Fruit fly (Drosophila melanogaster) whole organism, prepupa: ENCODE results near the gene CG31872.
A peak's percentile ranks its signal among the peaks of the same experiment; 100 is the strongest.

Experiments used
- CG10631 ChIP-seq: fragments of 200-800 bp; sonication (Bioruptor generic); optimal IDR thresholded peaks from 2 replicates; lab custom pipeline; 2016; ENCODE audit warnings: missing biosample characterization, missing genetic modification characterization
- CG11294 ChIP-seq: fragments of 200-800 bp; sonication (Bioruptor generic); IDR thresholded peaks from 2 replicates; pipeline ENCODE4 v1.3.6; 2022; ENCODE audit warnings: missing biosample characterization, missing genetic modification characterization
- CG15336 ChIP-seq: fragments of 200-800 bp; sonication (Bioruptor generic); IDR thresholded peaks from 2 replicates; pipeline ENCODE4 v1.3.6; 2022; ENCODE audit warnings: missing biosample characterization, missing genetic modification characterization
- CG1621 ChIP-seq: fragments of 200-800 bp; sonication (Bioruptor generic); optimal IDR thresholded peaks from 3 replicates; lab custom pipeline; 2018; ENCODE audit warnings: missing biosample characterization, mild to moderate bottlenecking, missing genetic modification characterization
- CG16779 ChIP-seq: fragments of 200-800 bp; sonication (Bioruptor generic); optimal IDR thresholded peaks from 3 replicates; lab custom pipeline; 2017; ENCODE audit warnings: missing biosample characterization, mild to moderate bottlenecking, missing genetic modification characterization
- CG3032 ChIP-seq: fragments of 200-800 bp; optimal IDR thresholded peaks from 2 replicates; lab custom pipeline; 2019; ENCODE audit warnings: missing biosample characterization, mild to moderate bottlenecking, missing genetic modification characterization, moderate library complexity
- CG31627 ChIP-seq: fragments of 200-800 bp; sonication (Bioruptor generic); optimal IDR thresholded peaks from 3 replicates; lab custom pipeline; 2016; ENCODE audit warnings: missing biosample characterization, missing genetic modification characterization
- CG32006 ChIP-seq: fragments of 200-800 bp; sonication (Bioruptor generic); optimal IDR thresholded peaks from 3 replicates; lab custom pipeline; 2017; ENCODE audit warnings: missing biosample characterization, mild to moderate bottlenecking, missing genetic modification characterization
- CG34406 ChIP-seq: fragments of 200-800 bp; sonication (Bioruptor generic); optimal IDR thresholded peaks from 3 replicates; lab custom pipeline; 2016; ENCODE audit warnings: missing biosample characterization, missing genetic modification characterization
- CG3919 ChIP-seq: fragments of 200-800 bp; sonication (Bioruptor generic); optimal IDR thresholded peaks from 3 replicates; lab custom pipeline; 2016; ENCODE audit warnings: missing biosample characterization, missing genetic modification characterization
- CG4318 ChIP-seq: fragments of 200-800 bp; sonication (Bioruptor generic); optimal IDR thresholded peaks from 3 replicates; lab custom pipeline; 2017; ENCODE audit warnings: missing biosample characterization, mild to moderate bottlenecking, missing genetic modification characterization
- CG6276 ChIP-seq: fragments of 200-800 bp; sonication (Bioruptor generic); optimal IDR thresholded peaks from 2 replicates; lab custom pipeline; 2017; ENCODE audit warnings: missing biosample characterization, mild to moderate bottlenecking, missing genetic modification characterization
- CG6854 ChIP-seq: fragments of 200-800 bp; sonication (Bioruptor generic); optimal IDR thresholded peaks from 2 replicates; lab custom pipeline; 2017; ENCODE audit warnings: missing biosample characterization, mild to moderate bottlenecking, missing genetic modification characterization
- CG7368 ChIP-seq: fragments of 200-800 bp; sonication (Bioruptor generic); optimal IDR thresholded peaks from 3 replicates; lab custom pipeline; 2016; ENCODE audit warnings: missing biosample characterization, missing genetic modification characterization
- CG8119 ChIP-seq: fragments of 200-800 bp; sonication (Bioruptor generic); IDR thresholded peaks from 3 replicates; pipeline ENCODE4 v1.3.6; 2022; ENCODE audit warnings: missing biosample characterization, missing genetic modification characterization
- CG8632 ChIP-seq: fragments of 200-800 bp; sonication (Bioruptor generic); optimal IDR thresholded peaks from 3 replicates; lab custom pipeline; 2016; ENCODE audit warnings: missing biosample characterization, missing genetic modification characterization
- CG9139 ChIP-seq: fragments of 200-800 bp; sonication (Bioruptor generic); optimal IDR thresholded peaks from 3 replicates; lab custom pipeline; 2017; ENCODE audit warnings: missing biosample characterization, mild to moderate bottlenecking, missing genetic modification characterization
- Eip78C ChIP-seq: fragments of 200-800 bp; sonication (Bioruptor generic); peaks from one replicate; lab custom pipeline; 2016; ENCODE audit warnings: missing biosample characterization, missing genetic modification characterization
- Eip93F ChIP-seq: fragments of 200-800 bp; sonication (Bioruptor generic); optimal IDR thresholded peaks from 2 replicates; lab custom pipeline; 2016; ENCODE audit warnings: missing biosample characterization, mild to moderate bottlenecking, missing genetic modification characterization
- Ets21C ChIP-seq: fragments of 200-800 bp; sonication (Bioruptor generic); optimal IDR thresholded peaks from 3 replicates; lab custom pipeline; 2016; ENCODE audit warnings: missing biosample characterization, missing genetic modification characterization
- Ets96B ChIP-seq: fragments of 200-800 bp; optimal IDR thresholded peaks from 2 replicates; lab custom pipeline; 2019; ENCODE audit warnings: missing biosample characterization, mild to moderate bottlenecking, missing genetic modification characterization, moderate library complexity
- Hr39 ChIP-seq: fragments of 200-800 bp; sonication (Bioruptor generic); optimal IDR thresholded peaks from 2 replicates; lab custom pipeline; 2016; ENCODE audit warnings: missing biosample characterization, missing genetic modification characterization
- Hr4 ChIP-seq: fragments of 200-800 bp; sonication (Bioruptor generic); optimal IDR thresholded peaks from 3 replicates; lab custom pipeline; 2016; ENCODE audit warnings: missing biosample characterization, missing genetic modification characterization
- Lpt ChIP-seq: fragments of 200-800 bp; sonication (Bioruptor generic); optimal IDR thresholded peaks from 3 replicates; lab custom pipeline; 2016; ENCODE audit warnings: missing biosample characterization, missing genetic modification characterization
- Met ChIP-seq: fragments of 200-800 bp; sonication (Bioruptor generic); optimal IDR thresholded peaks from 3 replicates; lab custom pipeline; 2016; ENCODE audit warnings: missing biosample characterization, missing genetic modification characterization
- OdsH ChIP-seq: fragments of 200-800 bp; sonication (Bioruptor generic); optimal IDR thresholded peaks from 3 replicates; lab custom pipeline; 2016; ENCODE audit warnings: missing biosample characterization, missing genetic modification characterization
- Smox ChIP-seq: fragments of 200-800 bp; sonication (Bioruptor generic); optimal IDR thresholded peaks from 3 replicates; lab custom pipeline; 2016; ENCODE audit warnings: missing biosample characterization, missing genetic modification characterization
- Sox102F ChIP-seq: fragments of 200-800 bp; sonication (Bioruptor generic); optimal IDR thresholded peaks from 2 replicates; lab custom pipeline; 2016; ENCODE audit warnings: missing biosample characterization, mild to moderate bottlenecking, missing genetic modification characterization
- Sox14 ChIP-seq: fragments of 200-800 bp; sonication (Bioruptor generic); optimal IDR thresholded peaks from 3 replicates; lab custom pipeline; 2016; ENCODE audit warnings: missing biosample characterization, missing genetic modification characterization
- achi ChIP-seq: fragments of 200-800 bp; sonication (Bioruptor generic); optimal IDR thresholded peaks from 3 replicates; lab custom pipeline; 2016; ENCODE audit warnings: missing biosample characterization, missing genetic modification characterization
- acj6 ChIP-seq: fragments of 200-800 bp; sonication (Bioruptor generic); optimal IDR thresholded peaks from 3 replicates; lab custom pipeline; 2016; ENCODE audit warnings: missing biosample characterization, missing genetic modification characterization
- cyc ChIP-seq: fragments of 200-800 bp; sonication (Bioruptor generic); optimal IDR thresholded peaks from 3 replicates; lab custom pipeline; 2016; ENCODE audit warnings: missing biosample characterization, missing genetic modification characterization
- dac ChIP-seq: fragments of 200-800 bp; sonication (Bioruptor generic); optimal IDR thresholded peaks from 2 replicates; lab custom pipeline; 2017; ENCODE audit warnings: missing biosample characterization, mild to moderate bottlenecking, missing genetic modification characterization
- eg ChIP-seq: fragments of 200-800 bp; sonication (Bioruptor generic); IDR thresholded peaks from 3 replicates; pipeline ENCODE4 v1.3.6; 2022; ENCODE audit warnings: missing biosample characterization, missing genetic modification characterization
- fd59A ChIP-seq: fragments of 200-800 bp; sonication (Bioruptor generic); optimal IDR thresholded peaks from 2 replicates; lab custom pipeline; 2017; ENCODE audit warnings: missing biosample characterization, mild to moderate bottlenecking, missing genetic modification characterization, missing genetic modification reagents
- fd85E ChIP-seq: fragments of 200-800 bp; sonication (Bioruptor generic); optimal IDR thresholded peaks from 3 replicates; lab custom pipeline; 2016; ENCODE audit warnings: missing biosample characterization, missing genetic modification characterization
- net ChIP-seq: fragments of 200-800 bp; sonication (Bioruptor generic); optimal IDR thresholded peaks from 3 replicates; lab custom pipeline; 2016; ENCODE audit warnings: missing biosample characterization, missing genetic modification characterization
- pdm3 ChIP-seq: fragments of 200-800 bp; sonication (Bioruptor generic); optimal IDR thresholded peaks from 3 replicates; lab custom pipeline; 2016; ENCODE audit warnings: missing biosample characterization, missing genetic modification characterization
- salr ChIP-seq, 2 experiments: fragments of 200-800 bp; sonication (Bioruptor generic); optimal IDR thresholded peaks; 3 replicates each; lab custom pipeline; 2016 to 2018; ENCODE audit warnings: missing biosample characterization in 2 of 2, missing genetic modification characterization in 2 of 2, mild to moderate bottlenecking in 1 of 2
- spab ChIP-seq: fragments of 200-800 bp; sonication (Bioruptor generic); optimal IDR thresholded peaks from 2 replicates; lab custom pipeline; 2017; ENCODE audit warnings: missing biosample characterization, mild to moderate bottlenecking, missing genetic modification characterization, missing genetic modification reagents
- svp ChIP-seq: fragments of 200-800 bp; sonication (Bioruptor generic); peaks from one replicate; lab custom pipeline; 2016; ENCODE audit warnings: missing biosample characterization, missing genetic modification characterization

CG31872 gene

DNA sequence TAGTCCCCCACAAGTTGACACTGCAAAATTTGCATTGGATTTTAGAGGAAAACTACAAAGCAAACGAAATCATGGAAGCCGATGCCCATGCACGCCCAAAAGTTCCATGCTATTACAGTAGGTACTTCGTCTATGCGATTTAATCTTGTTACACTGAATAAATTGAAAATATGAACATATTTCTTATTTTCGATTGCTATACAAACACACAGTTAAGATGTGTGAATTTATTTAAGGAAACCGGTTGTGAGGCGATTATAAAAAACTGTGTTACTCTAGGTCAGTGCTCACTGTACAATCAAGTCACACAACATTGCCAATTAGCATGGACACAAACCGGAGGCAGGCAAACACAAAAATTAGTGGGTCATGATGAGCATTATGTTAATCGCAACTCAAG lies 25.9 kb downstream of the CG31872 start (continued):
- peak; percentile 23 for TF ChIP-seq Smox
- TF ChIP-seq fd59A (GFP tag; lab: Kevin White, UChicago): peak; percentile 56
- TF ChIP-seq spab (GFP tag; lab: Kevin White, UChicago): peak; percentile 43
- peak; percentile 88 for TF ChIP-seq OdsH (GFP tag; lab: Kevin White, UChicago)
- TF ChIP-seq acj6 (GFP tag; lab: Kevin White, UChicago): peak; percentile 80
- peak; percentile 67 for TF ChIP-seq CG4318 (GFP tag; lab: Kevin White, UChicago)
- TF ChIP-seq CG3919 (GFP tag; lab: Kevin White, UChicago): peak; percentile 83
- peak; percentile 90 for TF ChIP-seq eg (GFP tag; lab: Robert Waterston, UW)
- peak; percentile 88 for TF ChIP-seq Hr4 (GFP tag; lab: Kevin White, UChicago)
- TF ChIP-seq CG34406 (GFP tag; lab: Kevin White, UChicago): peak; percentile 71
- TF ChIP-seq CG32006 (GFP tag; lab: Kevin White, UChicago): peak; percentile 87
- peak; percentile 94 for TF ChIP-seq Eip78C (GFP tag; lab: Kevin White, UChicago)
- peak; percentile 69 for TF ChIP-seq CG1621 (tag; lab: Kevin White, UChicago)
- peak; percentile 9 for TF ChIP-seq Ets21C (GFP tag; lab: Kevin White, UChicago)
- TF ChIP-seq achi (GFP tag; lab: Kevin White, UChicago): peak; percentile 80
- peak; percentile 42 for TF ChIP-seq Sox102F (GFP tag; lab: Kevin White, UChicago)
- peak; percentile 68 for TF ChIP-seq dac (GFP tag; lab: Kevin White, UChicago)
- peak; percentile 57 for TF ChIP-seq CG8632 (GFP tag; lab: Kevin White, UChicago)
- TF ChIP-seq CG31627 (GFP tag; lab: Kevin White, UChicago): peak; percentile 60
- TF ChIP-seq CG8119 (GFP tag; lab: Robert Waterston, UW): peak; percentile 85
- peak; percentile 38 for TF ChIP-seq CG16779 (tag; lab: Kevin White, UChicago)
- peak; percentile 66 for TF ChIP-seq CG6276
- peak; percentile 72 for TF ChIP-seq CG7368 (GFP tag; lab: Kevin White, UChicago)
- peak; percentile 68 for TF ChIP-seq svp (GFP tag; lab: Kevin White, UChicago)
- TF ChIP-seq fd85E (GFP tag; lab: Kevin White, UChicago): no peak
- peak; percentile 67 for TF ChIP-seq Hr39
- TF ChIP-seq Met (GFP tag; lab: Kevin White, UChicago): peak; percentile 57
- peak; percentile 72 for TF ChIP-seq CG11294 (GFP tag; lab: Robert Waterston, UW)
- no peak for TF ChIP-seq CG6854 (GFP tag; lab: Kevin White, UChicago)
- no peak for TF ChIP-seq Eip93F (GFP tag; lab: Kevin White, UChicago)
- TF ChIP-seq Lpt (GFP tag; lab: Kevin White, UChicago): peak; percentile 61

DNA sequence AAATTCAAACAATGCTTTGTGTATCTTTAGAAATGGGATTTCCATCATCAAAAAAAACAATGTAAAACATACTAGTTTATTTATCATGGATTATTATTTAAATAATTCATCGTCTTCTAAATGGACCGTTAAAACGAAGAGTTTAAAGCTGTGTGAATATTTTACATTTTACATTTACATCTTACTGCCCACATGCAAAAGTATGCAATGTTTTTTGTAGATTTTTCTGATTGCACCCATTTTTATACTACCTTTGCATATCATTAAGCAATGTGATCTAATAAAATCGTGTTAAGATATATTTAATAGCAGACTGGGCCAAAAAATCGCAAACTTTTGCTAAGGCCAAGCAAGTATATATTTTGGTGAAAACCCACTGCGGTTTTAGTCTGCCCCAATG lies 31.8 kb downstream of the CG31872 start:
- TF ChIP-seq Ets96B (tag; lab: Kevin White, UChicago) (no peak), CG9139 (no peak), cyc (GFP tag; lab: Kevin White, UChicago) (no peak), Sox14 (no peak), Hr39 (no peak), pdm3 (no peak), salr (GFP tag; optimal IDR thresholded peaks at IDR 0.05; lab: Kevin White, UChicago) (no peak), CG15336 (GFP tag; lab: Robert Waterston, UW) (no peak), CG3032 (tag; lab: Kevin White, UChicago) (no peak), CG16779 (tag; lab: Kevin White, UChicago) (no peak), net (GFP tag; lab: Kevin White, UChicago) (no peak), CG10631 (GFP tag; lab: Kevin White, UChicago) (no peak), CG8119 (GFP tag; lab: Robert Waterston, UW) (no peak)
